Fruit fly (Drosophila melanogaster) whole organism, prepupa: ENCODE data around the gene Ugt302C1.

Experiments
- Blimp-1 ChIP-seq: fragments of 200-800 bp; sonication (Bioruptor generic); optimal IDR thresholded peaks from 3 replicates; lab custom pipeline; 2017; ENCODE audit warnings: missing biosample characterization, missing genetic modification characterization, mild to moderate bottlenecking, moderate library complexity, missing genetic modification reagents
- CG10669 ChIP-seq: fragments of 200-800 bp; sonication (Bioruptor generic); optimal IDR thresholded peaks from 3 replicates; lab custom pipeline; 2018; ENCODE audit warnings: missing biosample characterization, mild to moderate bottlenecking, missing genetic modification characterization, moderate library complexity
- CG11294 ChIP-seq: fragments of 200-800 bp; sonication (Bioruptor generic); IDR thresholded peaks from 2 replicates; pipeline ENCODE4 v1.3.6; 2022; ENCODE audit warnings: missing biosample characterization, missing genetic modification characterization
- CG15336 ChIP-seq: fragments of 200-800 bp; sonication (Bioruptor generic); IDR thresholded peaks from 2 replicates; pipeline ENCODE4 v1.3.6; 2022; ENCODE audit warnings: missing biosample characterization, missing genetic modification characterization
- CG1621 ChIP-seq: fragments of 200-800 bp; sonication (Bioruptor generic); optimal IDR thresholded peaks from 3 replicates; lab custom pipeline; 2018; ENCODE audit warnings: missing biosample characterization, mild to moderate bottlenecking, missing genetic modification characterization
- CG16779 ChIP-seq: fragments of 200-800 bp; sonication (Bioruptor generic); optimal IDR thresholded peaks from 3 replicates; lab custom pipeline; 2017; ENCODE audit warnings: missing biosample characterization, mild to moderate bottlenecking, missing genetic modification characterization
- CG3032 ChIP-seq: fragments of 200-800 bp; optimal IDR thresholded peaks from 2 replicates; lab custom pipeline; 2019; ENCODE audit warnings: missing biosample characterization, mild to moderate bottlenecking, missing genetic modification characterization, moderate library complexity
- CG31627 ChIP-seq: fragments of 200-800 bp; sonication (Bioruptor generic); optimal IDR thresholded peaks from 3 replicates; lab custom pipeline; 2016; ENCODE audit warnings: missing biosample characterization, missing genetic modification characterization
- CG32006 ChIP-seq: fragments of 200-800 bp; sonication (Bioruptor generic); optimal IDR thresholded peaks from 3 replicates; lab custom pipeline; 2017; ENCODE audit warnings: missing biosample characterization, mild to moderate bottlenecking, missing genetic modification characterization
- CG34406 ChIP-seq: fragments of 200-800 bp; sonication (Bioruptor generic); optimal IDR thresholded peaks from 3 replicates; lab custom pipeline; 2016; ENCODE audit warnings: missing biosample characterization, missing genetic modification characterization
- CG4318 ChIP-seq: fragments of 200-800 bp; sonication (Bioruptor generic); optimal IDR thresholded peaks from 3 replicates; lab custom pipeline; 2017; ENCODE audit warnings: missing biosample characterization, mild to moderate bottlenecking, missing genetic modification characterization
- CG6163 ChIP-seq: fragments of 200-800 bp; sonication (Bioruptor generic); IDR thresholded peaks from 3 replicates; pipeline ENCODE4 v1.3.6; 2022; ENCODE audit warnings: missing biosample characterization, missing genetic modification characterization
- CG6792 ChIP-seq: fragments of 200-800 bp; sonication (Bioruptor generic); optimal IDR thresholded peaks from 3 replicates; lab custom pipeline; 2016; ENCODE audit warnings: missing biosample characterization, missing genetic modification characterization
- CG6808 ChIP-seq: fragments of 200-800 bp; sonication (Bioruptor generic); optimal IDR thresholded peaks from 3 replicates; lab custom pipeline; 2017; ENCODE audit warnings: missing biosample characterization, missing genetic modification characterization, mild to moderate bottlenecking, moderate library complexity, missing genetic modification reagents
- CG6854 ChIP-seq: fragments of 200-800 bp; sonication (Bioruptor generic); optimal IDR thresholded peaks from 2 replicates; lab custom pipeline; 2017; ENCODE audit warnings: missing biosample characterization, mild to moderate bottlenecking, missing genetic modification characterization
- CG7368 ChIP-seq: fragments of 200-800 bp; sonication (Bioruptor generic); optimal IDR thresholded peaks from 3 replicates; lab custom pipeline; 2016; ENCODE audit warnings: missing biosample characterization, missing genetic modification characterization
- CG8119 ChIP-seq: fragments of 200-800 bp; sonication (Bioruptor generic); IDR thresholded peaks from 3 replicates; pipeline ENCODE4 v1.3.6; 2022; ENCODE audit warnings: missing biosample characterization, missing genetic modification characterization
- CG8632 ChIP-seq: fragments of 200-800 bp; sonication (Bioruptor generic); optimal IDR thresholded peaks from 3 replicates; lab custom pipeline; 2016; ENCODE audit warnings: missing biosample characterization, missing genetic modification characterization
- CG9139 ChIP-seq: fragments of 200-800 bp; sonication (Bioruptor generic); optimal IDR thresholded peaks from 3 replicates; lab custom pipeline; 2017; ENCODE audit warnings: missing biosample characterization, mild to moderate bottlenecking, missing genetic modification characterization
- Eip75B ChIP-seq: fragments of 200-800 bp; sonication (Bioruptor generic); optimal IDR thresholded peaks from 3 replicates; lab custom pipeline; 2016; ENCODE audit warnings: missing biosample characterization, missing genetic modification characterization
- Eip78C ChIP-seq: fragments of 200-800 bp; sonication (Bioruptor generic); peaks from one replicate; lab custom pipeline; 2016; ENCODE audit warnings: missing biosample characterization, missing genetic modification characterization
- Eip93F ChIP-seq: fragments of 200-800 bp; sonication (Bioruptor generic); optimal IDR thresholded peaks from 2 replicates; lab custom pipeline; 2016; ENCODE audit warnings: missing biosample characterization, mild to moderate bottlenecking, missing genetic modification characterization
- Ets21C ChIP-seq: fragments of 200-800 bp; sonication (Bioruptor generic); optimal IDR thresholded peaks from 3 replicates; lab custom pipeline; 2016; ENCODE audit warnings: missing biosample characterization, missing genetic modification characterization
- Ets96B ChIP-seq: fragments of 200-800 bp; optimal IDR thresholded peaks from 2 replicates; lab custom pipeline; 2019; ENCODE audit warnings: missing biosample characterization, mild to moderate bottlenecking, missing genetic modification characterization, moderate library complexity
- Hr38 ChIP-seq: sonication (Bioruptor generic); optimal IDR thresholded peaks from 2 replicates; lab custom pipeline; 2016; ENCODE audit warnings: missing biosample characterization, missing genetic modification characterization
- Met ChIP-seq: fragments of 200-800 bp; sonication (Bioruptor generic); optimal IDR thresholded peaks from 3 replicates; lab custom pipeline; 2016; ENCODE audit warnings: missing biosample characterization, missing genetic modification characterization
- Sox102F ChIP-seq: fragments of 200-800 bp; sonication (Bioruptor generic); optimal IDR thresholded peaks from 2 replicates; lab custom pipeline; 2016; ENCODE audit warnings: missing biosample characterization, mild to moderate bottlenecking, missing genetic modification characterization
- Sox14 ChIP-seq: fragments of 200-800 bp; sonication (Bioruptor generic); optimal IDR thresholded peaks from 3 replicates; lab custom pipeline; 2016; ENCODE audit warnings: missing biosample characterization, missing genetic modification characterization
- Sox15 ChIP-seq: fragments of 200-800 bp; sonication (Bioruptor generic); optimal IDR thresholded peaks from 3 replicates; lab custom pipeline; 2016; ENCODE audit warnings: missing biosample characterization, missing genetic modification characterization
- achi ChIP-seq: fragments of 200-800 bp; sonication (Bioruptor generic); optimal IDR thresholded peaks from 3 replicates; lab custom pipeline; 2016; ENCODE audit warnings: missing biosample characterization, missing genetic modification characterization
- acj6 ChIP-seq: fragments of 200-800 bp; sonication (Bioruptor generic); optimal IDR thresholded peaks from 3 replicates; lab custom pipeline; 2016; ENCODE audit warnings: missing biosample characterization, missing genetic modification characterization
- cyc ChIP-seq: fragments of 200-800 bp; sonication (Bioruptor generic); optimal IDR thresholded peaks from 3 replicates; lab custom pipeline; 2016; ENCODE audit warnings: missing biosample characterization, missing genetic modification characterization
- eg ChIP-seq: fragments of 200-800 bp; sonication (Bioruptor generic); IDR thresholded peaks from 3 replicates; pipeline ENCODE4 v1.3.6; 2022; ENCODE audit warnings: missing biosample characterization, missing genetic modification characterization
- esn ChIP-seq: fragments of 200-800 bp; sonication (Bioruptor generic); optimal IDR thresholded peaks from 2 replicates; lab custom pipeline; 2016; ENCODE audit warnings: missing biosample characterization, mild to moderate bottlenecking, missing genetic modification characterization, moderate library complexity
- fd59A ChIP-seq: fragments of 200-800 bp; sonication (Bioruptor generic); optimal IDR thresholded peaks from 2 replicates; lab custom pipeline; 2017; ENCODE audit warnings: missing biosample characterization, mild to moderate bottlenecking, missing genetic modification characterization, missing genetic modification reagents
- fkh ChIP-seq: fragments of 200-800 bp; sonication (Bioruptor generic); optimal IDR thresholded peaks from 3 replicates; lab custom pipeline; 2017; ENCODE audit warnings: missing biosample characterization, mild to moderate bottlenecking, missing genetic modification characterization, moderate library complexity
- lz ChIP-seq: fragments of 200-800 bp; sonication (Bioruptor generic); optimal IDR thresholded peaks from 3 replicates; lab custom pipeline; 2016; ENCODE audit warnings: missing biosample characterization, missing genetic modification characterization
- net ChIP-seq: fragments of 200-800 bp; sonication (Bioruptor generic); optimal IDR thresholded peaks from 3 replicates; lab custom pipeline; 2016; ENCODE audit warnings: missing biosample characterization, missing genetic modification characterization
- pdm3 ChIP-seq: fragments of 200-800 bp; sonication (Bioruptor generic); optimal IDR thresholded peaks from 3 replicates; lab custom pipeline; 2016; ENCODE audit warnings: missing biosample characterization, missing genetic modification characterization
- ss ChIP-seq, 2 experiments: fragments of 200-800 bp; sonication (Bioruptor generic); optimal IDR thresholded peaks; 2 replicates in 1 of 2; 3 replicates in 1 of 2; lab custom pipeline; 2017 to 2018; ENCODE audit warnings: mild to moderate bottlenecking in 2 of 2, missing biosample characterization in 2 of 2, missing genetic modification characterization in 2 of 2, moderate library complexity in 1 of 2
- svp ChIP-seq: fragments of 200-800 bp; sonication (Bioruptor generic); peaks from one replicate; lab custom pipeline; 2016; ENCODE audit warnings: missing biosample characterization, missing genetic modification characterization
- vri ChIP-seq: fragments of 200-800 bp; sonication (Bioruptor generic); optimal IDR thresholded peaks from 3 replicates; lab custom pipeline; 2016; ENCODE audit warnings: missing biosample characterization, mild to moderate bottlenecking, missing genetic modification characterization

Gene Ugt302C1

dm6 chr3R:11128116-11128626 is 28.7 kb upstream of the Ugt302C1 start, which contains the start of gene Ugt35C1:
TSS of gene Ugt35C1 (minus strand) at chr3R:11128328.
- no peak for TF ChIP-seq Eip93F (GFP tag; lab: Kevin White, UChicago)
- peak; percentile 33 for TF ChIP-seq svp

DNA sequence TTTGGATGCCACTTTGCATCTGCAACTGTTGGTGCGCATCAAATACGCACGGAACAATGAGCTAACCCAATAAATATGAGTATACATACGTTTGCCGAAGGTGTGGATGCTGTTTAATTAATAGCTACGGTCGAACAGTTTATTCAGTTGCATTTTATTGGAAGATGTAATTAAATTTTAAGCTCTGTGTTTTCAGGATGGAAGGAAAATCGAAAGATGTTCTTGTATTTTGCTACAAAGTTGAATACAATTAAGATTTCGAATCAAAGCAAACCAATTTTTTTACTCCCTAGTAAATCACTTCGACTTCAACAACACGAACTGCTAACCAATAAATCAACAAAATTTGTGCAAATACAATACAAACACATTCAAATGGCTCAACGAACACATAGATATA is 20.0 kb upstream of the Ugt302C1 start, which contains the start of gene mAcon2:
Gene mAcon2 (plus strand): TSS at position 301 of the 400 bp plus-strand sequence.
- TF ChIP-seq ss (GFP tag; optimal IDR thresholded peaks at IDR 0.05; lab: Kevin White, UChicago) = no peak
- TF ChIP-seq vri (GFP tag; lab: Kevin White, UChicago) = no peak
- no peak for TF ChIP-seq CG7368 (GFP tag; lab: Kevin White, UChicago)
- no peak for TF ChIP-seq CG15336 (GFP tag; lab: Robert Waterston, UW)
- TF ChIP-seq Sox102F (GFP tag; lab: Kevin White, UChicago) = no peak
- TF ChIP-seq fd59A (GFP tag; lab: Kevin White, UChicago) = no peak
- no peak for TF ChIP-seq CG34406 (GFP tag; lab: Kevin White, UChicago)
- no peak for TF ChIP-seq fkh (GFP tag; lab: Kevin White, UChicago)
- TF ChIP-seq CG1621 (tag; lab: Kevin White, UChicago) = no peak
- TF ChIP-seq Ets96B (tag; lab: Kevin White, UChicago) = no peak
- TF ChIP-seq Ets21C (GFP tag; lab: Kevin White, UChicago) = no peak
- TF ChIP-seq CG32006 (GFP tag; lab: Kevin White, UChicago) = no peak
- no peak for TF ChIP-seq CG16779
- TF ChIP-seq cyc (GFP tag; lab: Kevin White, UChicago) = no peak
- TF ChIP-seq CG4318 (GFP tag; lab: Kevin White, UChicago) = no peak
- no peak for TF ChIP-seq CG8119
- no peak for TF ChIP-seq CG31627

dm6 chr3R:11145135-11145534 is 11.8 kb upstream of the Ugt302C1 start, which contains the start of gene CheA86a:
TSS of gene CheA86a (minus strand) at chr3R:11145235.
- TF ChIP-seq CG10669 (GFP tag; lab: Kevin White, UChicago) = no peak
- no peak for TF ChIP-seq CG6792
- TF ChIP-seq Sox14 = no peak
- TF ChIP-seq CG6854 = no peak
- no peak for TF ChIP-seq cyc (GFP tag; lab: Kevin White, UChicago)

DNA sequence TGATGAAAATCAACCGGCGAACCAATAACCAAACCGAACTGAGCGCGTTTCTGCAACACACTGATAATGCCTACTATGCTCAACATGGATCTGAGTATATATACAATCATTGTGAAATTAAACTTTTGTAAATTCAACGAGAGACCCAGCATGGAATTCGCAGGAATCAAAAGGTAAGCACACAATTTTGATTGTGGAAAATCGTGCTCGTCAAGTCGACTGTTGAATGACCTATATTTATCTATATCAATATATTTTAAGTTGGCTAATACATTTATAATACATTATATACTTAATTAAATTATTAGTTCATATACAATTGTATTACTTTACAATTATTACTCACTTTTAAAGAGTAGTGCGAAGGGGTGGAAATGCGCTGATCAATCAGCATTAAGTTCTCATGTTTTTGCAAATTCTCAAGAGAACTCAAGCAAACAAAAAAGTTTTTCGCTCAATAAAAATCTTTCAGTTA is 3.1 kb upstream of the Ugt302C1 start, which contains the start of gene Ugt302K1:
Gene Ugt302K1 (minus strand): TSS at position 51 of the 475 bp plus-strand sequence.
- TF ChIP-seq cyc (GFP tag; lab: Kevin White, UChicago) (peak; percentile 59), Hr38 (GFP tag; lab: Kevin White, UChicago) (no peak), Blimp-1 (peak; percentile 35), acj6 (peak; percentile 36), ss (GFP tag; optimal IDR thresholded peaks at IDR 0.05; lab: Kevin White, UChicago) (no peak), fkh (GFP tag; lab: Kevin White, UChicago) (no peak), CG1621 (tag; lab: Kevin White, UChicago) (no peak), pdm3 (GFP tag; lab: Kevin White, UChicago) (no peak), CG6808 (GFP tag; lab: Kevin White, UChicago) (no peak), fd59A (GFP tag; lab: Kevin White, UChicago) (no peak), Eip75B (GFP tag; lab: Kevin White, UChicago) (no peak), CG16779 (no peak), achi (GFP tag; lab: Kevin White, UChicago) (peak; percentile 51), CG10669 (GFP tag; lab: Kevin White, UChicago) (peak; percentile 57), net (GFP tag; lab: Kevin White, UChicago) (no peak), CG3032 (peak; percentile 56), CG34406 (GFP tag; lab: Kevin White, UChicago) (peak; percentile 39), CG31627 (no peak), CG32006 (GFP tag; lab: Kevin White, UChicago) (no peak), CG7368 (GFP tag; lab: Kevin White, UChicago) (peak; percentile 4), CG8632 (GFP tag; lab: Kevin White, UChicago) (peak; percentile 25), Eip93F (GFP tag; lab: Kevin White, UChicago) (no peak), Sox15 (GFP tag; lab: Kevin White, UChicago) (peak; percentile 1), vri (GFP tag; lab: Kevin White, UChicago) (peak; percentile 4), svp (peak; percentile 81), Ets21C (GFP tag; lab: Kevin White, UChicago) (no peak), CG6163 (GFP tag; lab: Robert Waterston, UW) (peak; percentile 77; the same call in 2 of the 3 replicates), CG9139 (GFP tag; lab: Kevin White, UChicago) (peak; percentile 23), lz (GFP tag; lab: Kevin White, UChicago) (no peak), Met (peak; percentile 53), CG8119 (peak; percentile 62), Sox14 (peak; percentile 11), CG6792 (peak; percentile 19), esn (GFP tag; lab: Kevin White, UChicago) (no peak), Eip78C (GFP tag; lab: Kevin White, UChicago) (peak; percentile 84), CG6854 (no peak), CG11294 (GFP tag; lab: Robert Waterston, UW) (peak; percentile 22; the same call in 1 of the 2 replicates), eg (GFP tag; lab: Robert Waterston, UW) (peak; percentile 77)
